Worm (Caenorhabditis elegans): ENCODE results near the gene Y43F8B.19.

The Y43F8B.19 gene

ce11 chrV:19502579-19503151, 9.4 kb downstream of the Y43F8B.19 start, which contains the start of gene Y43F8B.3:
Y43F8B.3 (plus strand) TSS chrV:19503101.
- TF ChIP-seq hlh-6 (tag; optimal IDR thresholded peaks at IDR 0.05) (no peak), hlh-30 (tag; optimal IDR thresholded peaks at IDR 0.05; ENCODE audit: insufficient read depth) (no peak), unc-55 (GFP tag; optimal IDR thresholded peaks at IDR 0.05) (no peak), hlh-13 (GFP tag; optimal IDR thresholded peaks at IDR 0.05) (no peak), ceh-48 (tag; optimal IDR thresholded peaks at IDR 0.05) (no peak), che-1 (tag; optimal IDR thresholded peaks at IDR 0.05) (no peak), odd-2 (tag; optimal IDR thresholded peaks at IDR 0.05) (no peak), ttx-3 (tag; optimal IDR thresholded peaks at IDR 0.05) (no peak), pag-3 (tag; optimal IDR thresholded peaks at IDR 0.05; ENCODE audit: borderline replicate concordance) (no peak), ceh-18 (tag; optimal IDR thresholded peaks at IDR 0.05) (no peak), tbx-2 (tag; optimal IDR thresholded peaks at IDR 0.05) (no peak), fax-1 (tag; optimal IDR thresholded peaks at IDR 0.05) (no peak), ets-4 (tag; optimal IDR thresholded peaks at IDR 0.05) (no peak), ceh-19 (GFP tag; optimal IDR thresholded peaks at IDR 0.05) (no peak), ama-1 (optimal IDR thresholded peaks at IDR 0.05) (no peak), ceh-24 (tag; optimal IDR thresholded peaks at IDR 0.05) (no peak)

- TF ChIP-seq F13H6.1 (tag; optimal IDR thresholded peaks at IDR 0.05), result no peak
- TF ChIP-seq hlh-30 (tag; optimal IDR thresholded peaks at IDR 0.05; ENCODE audit: insufficient read depth), result no peak
- TF ChIP-seq ceh-30 (tag; optimal IDR thresholded peaks at IDR 0.05), result no peak
- TF ChIP-seq mec-3 (tag; optimal IDR thresholded peaks at IDR 0.05; ENCODE audit: borderline replicate concordance), result no peak
- no peak for TF ChIP-seq unc-3 (GFP tag; conservative IDR thresholded peaks at IDR 0.05)
- TF ChIP-seq unc-3 (tag; optimal IDR thresholded peaks at IDR 0.05), result no peak
- no peak for TF ChIP-seq ttx-3 (tag; optimal IDR thresholded peaks at IDR 0.05)
- TF ChIP-seq hlh-13 (GFP tag; optimal IDR thresholded peaks at IDR 0.05), result no peak
- TF ChIP-seq T23F11.4 (GFP tag; optimal IDR thresholded peaks at IDR 0.05), result no peak
- no peak for TF ChIP-seq rnt-1 (tag; optimal IDR thresholded peaks at IDR 0.05)
- TF ChIP-seq sox-4 (tag; optimal IDR thresholded peaks at IDR 0.05), result no peak
- no peak for TF ChIP-seq lin-11 (tag; optimal IDR thresholded peaks at IDR 0.05)
- TF ChIP-seq ahr-1 (tag; optimal IDR thresholded peaks at IDR 0.05), result no peak
- no peak for TF ChIP-seq C08G9.2 (tag; optimal IDR thresholded peaks at IDR 0.05)
- no peak for TF ChIP-seq elt-4 (tag; optimal IDR thresholded peaks at IDR 0.05)
- TF ChIP-seq ceh-19 (GFP tag; optimal IDR thresholded peaks at IDR 0.05), result no peak
- no peak for TF ChIP-seq ceh-48 (tag; optimal IDR thresholded peaks at IDR 0.05)
- no peak for TF ChIP-seq ceh-2 (tag; optimal IDR thresholded peaks at IDR 0.05)
- TF ChIP-seq dmd-4 (tag; optimal IDR thresholded peaks at IDR 0.05; ENCODE audit: borderline replicate concordance), result no peak
- no peak for TF ChIP-seq nhr-232 (tag; optimal IDR thresholded peaks at IDR 0.05)
- no peak for TF ChIP-seq ceh-45 (GFP tag; IDR thresholded peaks at IDR 0.05)
Observed at ce11 chrV:19501389-19501788, 10.7 kb downstream of the Y43F8B.19 start.

ce11 chrV:19497087-19497486, 15.0 kb downstream of the Y43F8B.19 start:
- no peak for TF ChIP-seq ref-2 (tag; optimal IDR thresholded peaks at IDR 0.05)
- no peak for TF ChIP-seq K09A11.1 (tag; optimal IDR thresholded peaks at IDR 0.05; ENCODE audit: insufficient read depth)
- no peak for TF ChIP-seq pax-1 (tag; optimal IDR thresholded peaks at IDR 0.05)
- no peak for TF ChIP-seq ceh-6 (GFP tag; optimal IDR thresholded peaks at IDR 0.05)
- no peak for TF ChIP-seq ceh-22 (tag; optimal IDR thresholded peaks at IDR 0.05)
- TF ChIP-seq hlh-15 (tag; optimal IDR thresholded peaks at IDR 0.05), result no peak
- TF ChIP-seq unc-42 (tag; optimal IDR thresholded peaks at IDR 0.05), result no peak
- no peak for TF ChIP-seq pag-3 (tag; optimal IDR thresholded peaks at IDR 0.05; ENCODE audit: borderline replicate concordance)
- TF ChIP-seq lim-6 (tag; optimal IDR thresholded peaks at IDR 0.05), result no peak
- TF ChIP-seq fax-1 (tag; optimal IDR thresholded peaks at IDR 0.05), result no peak
- no peak for TF ChIP-seq tbx-2 (tag; optimal IDR thresholded peaks at IDR 0.05)
- TF ChIP-seq rnt-1 (tag; optimal IDR thresholded peaks at IDR 0.05), result no peak

Measured in whole organism, late embryonic.